Fruit fly (Drosophila melanogaster): ENCODE data around the gene Eig71Eh.

DNA sequence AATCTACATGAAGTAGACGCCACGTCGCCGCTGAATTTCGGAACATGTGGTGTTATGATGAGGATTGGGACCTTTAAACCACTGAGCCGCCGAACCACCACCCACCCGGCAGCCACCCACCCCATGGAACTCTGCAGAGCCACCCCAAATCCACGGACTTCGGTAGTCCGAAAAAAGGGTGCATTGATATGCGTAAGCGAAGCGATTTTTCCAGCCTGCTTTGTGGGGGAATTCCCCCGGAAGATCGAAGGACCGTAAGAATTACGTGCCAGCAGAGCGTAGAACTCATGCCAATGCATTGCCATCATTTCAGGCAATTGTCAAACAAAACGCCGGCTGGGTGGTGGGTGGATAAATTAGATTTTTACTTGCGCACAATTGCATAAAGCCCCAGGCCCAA lies 19.0 kb upstream of the Eig71Eh start:
- TF ChIP-seq Side (GFP tag; optimal IDR thresholded peaks at IDR 0.05) (no peak), Xbp1 (GFP tag; optimal IDR thresholded peaks at IDR 0.05) (no peak), BEAF-32 (GFP tag; optimal IDR thresholded peaks at IDR 0.05) (no peak), zen (tag; optimal IDR thresholded peaks at IDR 0.05) (no peak), Oaz (GFP tag; IDR thresholded peaks at IDR 0.05) (no peak), HmgD (GFP tag; optimal IDR thresholded peaks at IDR 0.05) (no peak), ci (GFP tag; IDR thresholded peaks at IDR 0.05) (no peak), CG3838 (GFP tag; optimal IDR thresholded peaks at IDR 0.05) (no peak), Asciz (GFP tag; optimal IDR thresholded peaks at IDR 0.05) (no peak), Adf1 (GFP tag; IDR thresholded peaks at IDR 0.05) (no peak), Atf6 (GFP tag; IDR thresholded peaks at IDR 0.05) (no peak), CG17359 (tag; optimal IDR thresholded peaks at IDR 0.05) (no peak), jigr1 (GFP tag; IDR thresholded peaks at IDR 0.05) (no peak), CG7271 (tag; optimal IDR thresholded peaks at IDR 0.05) (no peak)

Measured in whole organism, embryonic.